Worm (Caenorhabditis elegans) whole organism, L2 larva: ENCODE data around the gene smex-2.

Experiments used
- C34F6.9 ChIP-seq: fragments of 150-350 bp; optimal IDR thresholded peaks from 2 replicates; lab custom pipeline; 2014; ENCODE audit warnings: missing biosample characterization, missing genetic modification characterization
- F13H6.1 ChIP-seq: sonication (generic microtip); optimal IDR thresholded peaks from 2 replicates; lab custom pipeline; 2016; ENCODE audit warnings: missing genetic modification characterization, missing compliant biosample characterization
- R02D3.7 ChIP-seq: fragments of 150-350 bp; optimal IDR thresholded peaks from 2 replicates; lab custom pipeline; 2014; ENCODE audit warnings: missing biosample characterization, missing genetic modification characterization
- Y55F3AM.14 ChIP-seq: fragments of 200-800 bp; sonication (Bioruptor generic); optimal IDR thresholded peaks from 2 replicates; lab custom pipeline; 2018; ENCODE audit warnings: mild to moderate bottlenecking, missing genetic modification characterization, missing compliant biosample characterization
- ZK546.5 ChIP-seq: sonication (generic microtip); optimal IDR thresholded peaks from 2 replicates; lab custom pipeline; 2017; ENCODE audit warnings: missing biosample characterization, missing genetic modification characterization
- alr-1 ChIP-seq: fragments of 150-350 bp; optimal IDR thresholded peaks from 2 replicates; lab custom pipeline; 2014; ENCODE audit warnings: missing biosample characterization, missing genetic modification characterization
- aly-2 ChIP-seq: fragments of 150-350 bp; optimal IDR thresholded peaks from 2 replicates; lab custom pipeline; 2014; ENCODE audit warnings: missing biosample characterization, missing genetic modification characterization
- ama-1 ChIP-seq: fragments of 150-350 bp; optimal IDR thresholded peaks from 2 replicates; lab custom pipeline; 2018; ENCODE audit warnings: inconsistent platforms
- blmp-1 ChIP-seq: sonication (generic microtip); optimal IDR thresholded peaks from 2 replicates; lab custom pipeline; 2017; ENCODE audit warnings: missing genetic modification characterization, mild to moderate bottlenecking, missing compliant biosample characterization, antibody characterized with exemption, moderate library complexity; ENCODE audit not compliant: insufficient read depth
- ceh-16 ChIP-seq: fragments of 150-350 bp; optimal IDR thresholded peaks from 2 replicates; lab custom pipeline; 2014; ENCODE audit warnings: missing biosample characterization, missing genetic modification characterization
- ceh-82 ChIP-seq: fragments of 150-350 bp; optimal IDR thresholded peaks from 2 replicates; lab custom pipeline; 2014; ENCODE audit warnings: missing biosample characterization, missing genetic modification characterization
- crh-2 ChIP-seq: sonication (generic microtip); optimal IDR thresholded peaks from 2 replicates; lab custom pipeline; 2017; ENCODE audit warnings: missing biosample characterization, missing genetic modification characterization
- egl-27 ChIP-seq: sonication (generic microtip); optimal IDR thresholded peaks from 3 replicates; lab custom pipeline; 2017; ENCODE audit warnings: missing biosample characterization, missing genetic modification reagents, missing genetic modification characterization
- elt-1 ChIP-seq: fragments of 150-350 bp; optimal IDR thresholded peaks from 2 replicates; lab custom pipeline; 2014; ENCODE audit warnings: missing biosample characterization, missing genetic modification characterization
- elt-3 ChIP-seq: sonication (generic microtip); optimal IDR thresholded peaks from 2 replicates; lab custom pipeline; 2017; ENCODE audit warnings: missing biosample characterization, missing genetic modification characterization
- fos-1 ChIP-seq: fragments of 150-350 bp; optimal IDR thresholded peaks from 2 replicates; lab custom pipeline; 2014; ENCODE audit warnings: missing biosample characterization, missing genetic modification characterization
- gmeb-1 ChIP-seq: fragments of 150-350 bp; optimal IDR thresholded peaks from 2 replicates; lab custom pipeline; 2014; ENCODE audit warnings: missing biosample characterization, missing genetic modification characterization
- lin-11 ChIP-seq: fragments of 150-350 bp; sonication (generic microtip); optimal IDR thresholded peaks from 2 replicates; lab custom pipeline; 2014; ENCODE audit warnings: missing biosample characterization, missing genetic modification characterization, inconsistent platforms, mixed read lengths
- lin-13 ChIP-seq: fragments of 150-350 bp; optimal IDR thresholded peaks from 2 replicates; lab custom pipeline; 2014; ENCODE audit warnings: missing biosample characterization, missing genetic modification reagents, missing genetic modification characterization
- lin-39 ChIP-seq: fragments of 150-350 bp; optimal IDR thresholded peaks from 2 replicates; lab custom pipeline; 2014; ENCODE audit warnings: missing biosample characterization, missing genetic modification reagents, missing genetic modification characterization
- lsy-2 ChIP-seq, 2 experiments: fragments of 150-350 bp in 1 of 2; sonication (generic microtip) in 1 of 2; optimal IDR thresholded peaks; 2 replicates each; lab custom pipeline; 2014 to 2017; ENCODE audit warnings: missing biosample characterization in 2 of 2, missing genetic modification characterization in 2 of 2
- mab-5 ChIP-seq: fragments of 150-350 bp; optimal IDR thresholded peaks from 2 replicates; lab custom pipeline; 2014; ENCODE audit warnings: missing biosample characterization, missing genetic modification characterization
- mbf-1 ChIP-seq: sonication (generic microtip); optimal IDR thresholded peaks from 2 replicates; lab custom pipeline; 2017; ENCODE audit warnings: missing biosample characterization, missing genetic modification characterization
- mdl-1 ChIP-seq, 2 experiments: fragments of 150-350 bp in 1 of 2; sonication (generic microtip) in 1 of 2; optimal IDR thresholded peaks; 2 replicates each; lab custom pipeline; 2017; ENCODE audit warnings: missing biosample characterization in 2 of 2, missing genetic modification characterization in 2 of 2
- nhr-10 ChIP-seq: sonication (generic microtip); optimal IDR thresholded peaks from 2 replicates; lab custom pipeline; 2017; ENCODE audit warnings: missing biosample characterization, missing genetic modification characterization
- nhr-11 ChIP-seq: fragments of 150-350 bp; optimal IDR thresholded peaks from 2 replicates; lab custom pipeline; 2014; ENCODE audit warnings: missing biosample characterization, missing genetic modification characterization
- nhr-12 ChIP-seq: fragments of 150-350 bp; optimal IDR thresholded peaks from 2 replicates; lab custom pipeline; 2014; ENCODE audit warnings: missing biosample characterization, missing genetic modification characterization
- nhr-129 ChIP-seq: fragments of 150-350 bp; optimal IDR thresholded peaks from 2 replicates; lab custom pipeline; 2014; ENCODE audit warnings: missing biosample characterization, missing genetic modification characterization
- nhr-21 ChIP-seq: fragments of 150-350 bp; optimal IDR thresholded peaks from 2 replicates; lab custom pipeline; 2014; ENCODE audit warnings: missing biosample characterization, missing genetic modification characterization
- nhr-23 ChIP-seq: fragments of 150-350 bp; optimal IDR thresholded peaks from 2 replicates; lab custom pipeline; 2014; ENCODE audit warnings: missing biosample characterization, missing genetic modification reagents, missing genetic modification characterization
- nhr-237 ChIP-seq: fragments of 150-350 bp; optimal IDR thresholded peaks from 2 replicates; lab custom pipeline; 2014; ENCODE audit warnings: missing biosample characterization, missing genetic modification characterization
- nhr-25 ChIP-seq: fragments of 150-350 bp; sonication (generic microtip); optimal IDR thresholded peaks from 3 replicates; lab custom pipeline; 2014; ENCODE audit warnings: missing biosample characterization, missing genetic modification characterization
- nhr-6 ChIP-seq: fragments of 150-350 bp; optimal IDR thresholded peaks from 2 replicates; lab custom pipeline; 2014; ENCODE audit warnings: missing biosample characterization, missing genetic modification characterization
- peb-1 ChIP-seq: fragments of 150-350 bp; optimal IDR thresholded peaks from 2 replicates; lab custom pipeline; 2014; ENCODE audit warnings: missing biosample characterization, missing genetic modification characterization
- sem-4 ChIP-seq: fragments of 150-350 bp; optimal IDR thresholded peaks from 2 replicates; lab custom pipeline; 2014; ENCODE audit warnings: missing biosample characterization, missing genetic modification reagents, missing genetic modification characterization
- skn-1 ChIP-seq: sonication (generic microtip); optimal IDR thresholded peaks from 2 replicates; lab custom pipeline; 2017; ENCODE audit warnings: missing biosample characterization, missing genetic modification characterization
- sma-3 ChIP-seq: sonication (generic microtip); optimal IDR thresholded peaks from 2 replicates; lab custom pipeline; 2016; ENCODE audit warnings: missing genetic modification reagents, missing genetic modification characterization, missing compliant biosample characterization
- sma-9 ChIP-seq, 2 experiments: fragments of 150-350 bp in 1 of 2; sonication (generic microtip) in 1 of 2; optimal IDR thresholded peaks; 2 replicates each; lab custom pipeline; 2014 to 2016; ENCODE audit warnings: missing genetic modification characterization in 2 of 2, mild to moderate bottlenecking in 1 of 2, missing biosample characterization in 1 of 2, missing compliant biosample characterization in 1 of 2, missing genetic modification reagents in 1 of 2, moderate library complexity in 1 of 2
- snpc-4 ChIP-seq: fragments of 150-350 bp; optimal IDR thresholded peaks from 2 replicates; lab custom pipeline; 2014; ENCODE audit warnings: missing biosample characterization, missing genetic modification characterization
- unc-39 ChIP-seq: fragments of 150-350 bp; optimal IDR thresholded peaks from 2 replicates; lab custom pipeline; 2014; ENCODE audit warnings: missing biosample characterization, missing genetic modification characterization
- unc-55 ChIP-seq: fragments of 150-350 bp; sonication (generic microtip); optimal IDR thresholded peaks from 3 replicates; lab custom pipeline; 2014; ENCODE audit warnings: missing biosample characterization, missing genetic modification reagents, missing genetic modification characterization
- unc-62 ChIP-seq: fragments of 150-350 bp; optimal IDR thresholded peaks from 2 replicates; lab custom pipeline; 2014; ENCODE audit warnings: missing biosample characterization, missing genetic modification reagents, missing genetic modification characterization
- zag-1 ChIP-seq: fragments of 150-350 bp; optimal IDR thresholded peaks from 2 replicates; lab custom pipeline; 2014; ENCODE audit warnings: missing biosample characterization, missing genetic modification characterization
- ztf-1 ChIP-seq: fragments of 200-800 bp; sonication (Bioruptor generic); conservative IDR thresholded peaks from 2 replicates; pipeline ENCODE4 v1.3.6; 2022; ENCODE audit warnings: missing genetic modification characterization, missing compliant biosample characterization
- ztf-11 ChIP-seq: sonication (generic microtip); optimal IDR thresholded peaks from 2 replicates; lab custom pipeline; 2017; ENCODE audit warnings: missing biosample characterization, missing genetic modification characterization
- ztf-4 ChIP-seq: fragments of 150-350 bp; optimal IDR thresholded peaks from 2 replicates; lab custom pipeline; 2014; ENCODE audit warnings: missing biosample characterization, missing genetic modification characterization

smex-2 gene

ce11 chrX:2078822-2079221 lies 39.6 kb upstream of the smex-2 start:
- no peak for TF ChIP-seq nhr-23 (tag; lab: Kevin White, UChicago)

- TF ChIP-seq nhr-21 (tag; lab: Kevin White, UChicago) (no peak), sma-9 (GFP tag; optimal IDR thresholded peaks at IDR 0.05; lab: Kevin White, UChicago) (peak; percentile 13), sma-9 (tag; optimal IDR thresholded peaks at IDR 0.05; lab: Kevin White, UChicago) (no peak), nhr-6 (tag; lab: Kevin White, UChicago) (no peak), nhr-25 (tag; lab: Kevin White, UChicago) (peak; percentile 27), nhr-237 (tag; lab: Kevin White, UChicago) (no peak), R02D3.7 (no peak), lsy-2 (tag; optimal IDR thresholded peaks at IDR 0.05; lab: Kevin White, UChicago) (no peak), elt-1 (no peak), mab-5 (no peak), unc-55 (GFP tag; lab: Kevin White, UChicago) (no peak), Y55F3AM.14 (GFP tag; lab: Kevin White, UChicago) (no peak), nhr-129 (peak; percentile 26)
These were observed 35.9 kb upstream of the smex-2 start for ce11 chrX:2075169-2075568.

ce11 chrX:2074055-2074454 lies 34.8 kb upstream of the smex-2 start, which contains the start of gene txdc-12.2:
Gene txdc-12.2 (plus strand): TSS chrX:2074450.
- peak; percentile 1 for TF ChIP-seq fos-1
- no peak for TF ChIP-seq lin-39

- no peak for TF ChIP-seq ceh-82
- TF ChIP-seq peb-1 (tag; lab: Kevin White, UChicago): no peak
- peak; percentile 54 for TF ChIP-seq ceh-16 (tag; lab: Kevin White, UChicago)
- no peak for TF ChIP-seq elt-3
- no peak for TF ChIP-seq nhr-6 (tag; lab: Kevin White, UChicago)
- TF ChIP-seq R02D3.7: no peak
- TF ChIP-seq ama-1 (lab: Kevin White, UChicago): peak; percentile 15
- TF ChIP-seq C34F6.9 (tag; lab: Kevin White, UChicago): peak; percentile 88
- TF ChIP-seq ztf-1 (GFP tag; lab: Robert Waterston, UW): no peak
- TF ChIP-seq sma-9 (GFP tag; optimal IDR thresholded peaks at IDR 0.05; lab: Kevin White, UChicago): peak; percentile 79
- no peak for TF ChIP-seq sma-9 (tag; optimal IDR thresholded peaks at IDR 0.05; lab: Kevin White, UChicago)
- no peak for TF ChIP-seq ztf-11 (tag; lab: Kevin White, UChicago)
- TF ChIP-seq lsy-2 (tag; optimal IDR thresholded peaks at IDR 0.05; lab: Kevin White, UChicago): no peak
- no peak for TF ChIP-seq zag-1 (tag; lab: Kevin White, UChicago)
- TF ChIP-seq skn-1: no peak
- TF ChIP-seq gmeb-1 (tag; lab: Kevin White, UChicago): peak; percentile 52
- TF ChIP-seq alr-1 (tag; lab: Kevin White, UChicago): no peak
- peak; percentile 86 for TF ChIP-seq nhr-25 (tag; lab: Kevin White, UChicago)
- peak; percentile 34 for TF ChIP-seq lin-13
- peak; percentile 42 for TF ChIP-seq ztf-4 (tag; lab: Kevin White, UChicago)
- TF ChIP-seq nhr-11 (tag; lab: Kevin White, UChicago): no peak
- TF ChIP-seq nhr-237 (tag; lab: Kevin White, UChicago): no peak
- TF ChIP-seq sem-4 (tag; lab: Kevin White, UChicago): peak; percentile 50
- no peak for TF ChIP-seq egl-27 (tag; lab: Kevin White, UChicago)
- peak; percentile 37 for TF ChIP-seq nhr-10 (tag; lab: Kevin White, UChicago)
- TF ChIP-seq aly-2 (tag; lab: Kevin White, UChicago): no peak
- TF ChIP-seq mbf-1 (tag; lab: Kevin White, UChicago): no peak
- no peak for TF ChIP-seq nhr-12
- TF ChIP-seq unc-39 (tag; lab: Kevin White, UChicago): no peak
- TF ChIP-seq sma-3 (GFP tag; lab: Kevin White, UChicago): peak; percentile 62
- peak; percentile 30 for TF ChIP-seq nhr-21 (tag; lab: Kevin White, UChicago)
- TF ChIP-seq ZK546.5 (tag; lab: Kevin White, UChicago): no peak
- TF ChIP-seq snpc-4: peak; percentile 48
- TF ChIP-seq F13H6.1 (tag; lab: Kevin White, UChicago): peak; percentile 73
- TF ChIP-seq lin-11 (tag; lab: Kevin White, UChicago): peak; percentile 77
- TF ChIP-seq nhr-129: peak; percentile 87
- TF ChIP-seq mab-5: peak; percentile 68
- TF ChIP-seq lin-39: no peak
- peak; percentile 64 to 87 for TF ChIP-seq mdl-1 (tag; optimal IDR thresholded peaks at IDR 0.05; lab: Kevin White, UChicago)
- peak; percentile 2 for TF ChIP-seq Y55F3AM.14 (GFP tag; lab: Kevin White, UChicago)
- peak; percentile 75 for TF ChIP-seq crh-2 (tag; lab: Kevin White, UChicago)
- TF ChIP-seq unc-62 (GFP tag; lab: Kevin White, UChicago): no peak
- peak; percentile 72 for TF ChIP-seq unc-55 (GFP tag; lab: Kevin White, UChicago)
- peak; percentile 37 for TF ChIP-seq fos-1
- TF ChIP-seq blmp-1: no peak
These were observed 32.2 kb upstream of the smex-2 start for ce11 chrX:2071392-2072001.
